Worm (Caenorhabditis elegans) whole organism, L2 larva: ENCODE results near the gene C29F9.2.
A peak's percentile ranks its signal among the peaks of the same experiment; 100 is the strongest.

Experiments
- aly-2 ChIP-seq: fragments of 150-350 bp; optimal IDR thresholded peaks from 2 replicates; lab custom pipeline; 2014; ENCODE audit warnings: missing biosample characterization, missing genetic modification characterization
- ama-1 ChIP-seq: fragments of 150-350 bp; optimal IDR thresholded peaks from 2 replicates; lab custom pipeline; 2018; ENCODE audit warnings: inconsistent platforms
- blmp-1 ChIP-seq: sonication (generic microtip); optimal IDR thresholded peaks from 2 replicates; lab custom pipeline; 2017; ENCODE audit warnings: missing genetic modification characterization, mild to moderate bottlenecking, missing compliant biosample characterization, antibody characterized with exemption, moderate library complexity; ENCODE audit not compliant: insufficient read depth
- ceh-16 ChIP-seq: fragments of 150-350 bp; optimal IDR thresholded peaks from 2 replicates; lab custom pipeline; 2014; ENCODE audit warnings: missing biosample characterization, missing genetic modification characterization
- ceh-82 ChIP-seq: fragments of 150-350 bp; optimal IDR thresholded peaks from 2 replicates; lab custom pipeline; 2014; ENCODE audit warnings: missing biosample characterization, missing genetic modification characterization
- crh-2 ChIP-seq: sonication (generic microtip); optimal IDR thresholded peaks from 2 replicates; lab custom pipeline; 2017; ENCODE audit warnings: missing biosample characterization, missing genetic modification characterization
- dmd-4 ChIP-seq: sonication (generic microtip); optimal IDR thresholded peaks from 2 replicates; lab custom pipeline; 2017; ENCODE audit warnings: missing biosample characterization, missing genetic modification characterization
- egl-27 ChIP-seq: sonication (generic microtip); optimal IDR thresholded peaks from 3 replicates; lab custom pipeline; 2017; ENCODE audit warnings: missing biosample characterization, missing genetic modification reagents, missing genetic modification characterization
- elt-1 ChIP-seq: fragments of 150-350 bp; optimal IDR thresholded peaks from 2 replicates; lab custom pipeline; 2014; ENCODE audit warnings: missing biosample characterization, missing genetic modification characterization
- elt-3 ChIP-seq: sonication (generic microtip); optimal IDR thresholded peaks from 2 replicates; lab custom pipeline; 2017; ENCODE audit warnings: missing biosample characterization, missing genetic modification characterization
- fos-1 ChIP-seq: fragments of 150-350 bp; optimal IDR thresholded peaks from 2 replicates; lab custom pipeline; 2014; ENCODE audit warnings: missing biosample characterization, missing genetic modification characterization
- gmeb-1 ChIP-seq: fragments of 150-350 bp; optimal IDR thresholded peaks from 2 replicates; lab custom pipeline; 2014; ENCODE audit warnings: missing biosample characterization, missing genetic modification characterization
- lin-11 ChIP-seq: fragments of 150-350 bp; sonication (generic microtip); optimal IDR thresholded peaks from 2 replicates; lab custom pipeline; 2014; ENCODE audit warnings: missing biosample characterization, missing genetic modification characterization, inconsistent platforms, mixed read lengths
- lsy-2 ChIP-seq, 2 experiments: fragments of 150-350 bp in 1 of 2; sonication (generic microtip) in 1 of 2; optimal IDR thresholded peaks; 2 replicates each; lab custom pipeline; 2014 to 2017; ENCODE audit warnings: missing biosample characterization in 2 of 2, missing genetic modification characterization in 2 of 2
- mbf-1 ChIP-seq: sonication (generic microtip); optimal IDR thresholded peaks from 2 replicates; lab custom pipeline; 2017; ENCODE audit warnings: missing biosample characterization, missing genetic modification characterization
- mdl-1 ChIP-seq, 2 experiments: fragments of 150-350 bp in 1 of 2; sonication (generic microtip) in 1 of 2; optimal IDR thresholded peaks; 2 replicates each; lab custom pipeline; 2017; ENCODE audit warnings: missing biosample characterization in 2 of 2, missing genetic modification characterization in 2 of 2
- nhr-10 ChIP-seq: sonication (generic microtip); optimal IDR thresholded peaks from 2 replicates; lab custom pipeline; 2017; ENCODE audit warnings: missing biosample characterization, missing genetic modification characterization
- nhr-11 ChIP-seq: fragments of 150-350 bp; optimal IDR thresholded peaks from 2 replicates; lab custom pipeline; 2014; ENCODE audit warnings: missing biosample characterization, missing genetic modification characterization
- nhr-12 ChIP-seq: fragments of 150-350 bp; optimal IDR thresholded peaks from 2 replicates; lab custom pipeline; 2014; ENCODE audit warnings: missing biosample characterization, missing genetic modification characterization
- nhr-129 ChIP-seq: fragments of 150-350 bp; optimal IDR thresholded peaks from 2 replicates; lab custom pipeline; 2014; ENCODE audit warnings: missing biosample characterization, missing genetic modification characterization
- nhr-21 ChIP-seq: fragments of 150-350 bp; optimal IDR thresholded peaks from 2 replicates; lab custom pipeline; 2014; ENCODE audit warnings: missing biosample characterization, missing genetic modification characterization
- nhr-23 ChIP-seq: fragments of 150-350 bp; optimal IDR thresholded peaks from 2 replicates; lab custom pipeline; 2014; ENCODE audit warnings: missing biosample characterization, missing genetic modification reagents, missing genetic modification characterization
- nhr-237 ChIP-seq: fragments of 150-350 bp; optimal IDR thresholded peaks from 2 replicates; lab custom pipeline; 2014; ENCODE audit warnings: missing biosample characterization, missing genetic modification characterization
- nhr-25 ChIP-seq: fragments of 150-350 bp; sonication (generic microtip); optimal IDR thresholded peaks from 3 replicates; lab custom pipeline; 2014; ENCODE audit warnings: missing biosample characterization, missing genetic modification characterization
- nhr-6 ChIP-seq: fragments of 150-350 bp; optimal IDR thresholded peaks from 2 replicates; lab custom pipeline; 2014; ENCODE audit warnings: missing biosample characterization, missing genetic modification characterization
- nhr-77 ChIP-seq: fragments of 150-350 bp; optimal IDR thresholded peaks from 2 replicates; lab custom pipeline; 2014; ENCODE audit warnings: missing biosample characterization, missing genetic modification characterization
- sem-4 ChIP-seq: fragments of 150-350 bp; optimal IDR thresholded peaks from 2 replicates; lab custom pipeline; 2014; ENCODE audit warnings: missing biosample characterization, missing genetic modification reagents, missing genetic modification characterization
- skn-1 ChIP-seq: sonication (generic microtip); optimal IDR thresholded peaks from 2 replicates; lab custom pipeline; 2017; ENCODE audit warnings: missing biosample characterization, missing genetic modification characterization
- sma-3 ChIP-seq: sonication (generic microtip); optimal IDR thresholded peaks from 2 replicates; lab custom pipeline; 2016; ENCODE audit warnings: missing genetic modification reagents, missing genetic modification characterization, missing compliant biosample characterization
- sma-9 ChIP-seq, 2 experiments: fragments of 150-350 bp in 1 of 2; sonication (generic microtip) in 1 of 2; optimal IDR thresholded peaks; 2 replicates each; lab custom pipeline; 2014 to 2016; ENCODE audit warnings: missing genetic modification characterization in 2 of 2, mild to moderate bottlenecking in 1 of 2, missing biosample characterization in 1 of 2, missing compliant biosample characterization in 1 of 2, missing genetic modification reagents in 1 of 2, moderate library complexity in 1 of 2
- snpc-4 ChIP-seq: fragments of 150-350 bp; optimal IDR thresholded peaks from 2 replicates; lab custom pipeline; 2014; ENCODE audit warnings: missing biosample characterization, missing genetic modification characterization
- unc-39 ChIP-seq: fragments of 150-350 bp; optimal IDR thresholded peaks from 2 replicates; lab custom pipeline; 2014; ENCODE audit warnings: missing biosample characterization, missing genetic modification characterization
- unc-55 ChIP-seq: fragments of 150-350 bp; sonication (generic microtip); optimal IDR thresholded peaks from 3 replicates; lab custom pipeline; 2014; ENCODE audit warnings: missing biosample characterization, missing genetic modification reagents, missing genetic modification characterization
- unc-62 ChIP-seq: fragments of 150-350 bp; optimal IDR thresholded peaks from 2 replicates; lab custom pipeline; 2014; ENCODE audit warnings: missing biosample characterization, missing genetic modification reagents, missing genetic modification characterization
- ztf-11 ChIP-seq: sonication (generic microtip); optimal IDR thresholded peaks from 2 replicates; lab custom pipeline; 2017; ENCODE audit warnings: missing biosample characterization, missing genetic modification characterization
- ztf-4 ChIP-seq: fragments of 150-350 bp; optimal IDR thresholded peaks from 2 replicates; lab custom pipeline; 2014; ENCODE audit warnings: missing biosample characterization, missing genetic modification characterization

C29F9.2 gene

ce11 chrIII:147570-148076 is 16.9 kb downstream of the C29F9.2 start, which contains the start of gene sqst-5:
sqst-5 (minus strand) TSS chrIII:147620.
- no peak for TF ChIP-seq ceh-82
- TF ChIP-seq mdl-1 (tag; optimal IDR thresholded peaks at IDR 0.05; lab: Kevin White, UChicago): no peak
- TF ChIP-seq nhr-12 (tag; lab: Kevin White, UChicago): no peak
- no peak for TF ChIP-seq skn-1 (tag; lab: Kevin White, UChicago)
- TF ChIP-seq gmeb-1 (tag; lab: Kevin White, UChicago): peak; percentile 4
- TF ChIP-seq unc-55 (GFP tag; lab: Kevin White, UChicago): no peak
- TF ChIP-seq unc-39: no peak
- TF ChIP-seq unc-62 (GFP tag; lab: Kevin White, UChicago): no peak
- TF ChIP-seq nhr-21 (tag; lab: Kevin White, UChicago): no peak
- TF ChIP-seq fos-1 (tag; lab: Kevin White, UChicago): peak; percentile 65
- TF ChIP-seq nhr-25 (tag; lab: Kevin White, UChicago): no peak
- TF ChIP-seq sma-3 (GFP tag; lab: Kevin White, UChicago): no peak

ce11 chrIII:149132-149531 is 18.4 kb downstream of the C29F9.2 start:
- TF ChIP-seq ama-1 (lab: Kevin White, UChicago): no peak
- no peak for TF ChIP-seq nhr-25 (tag; lab: Kevin White, UChicago)
- TF ChIP-seq sem-4 (tag; lab: Kevin White, UChicago): no peak
- TF ChIP-seq nhr-23: no peak
- TF ChIP-seq ztf-4 (tag; lab: Kevin White, UChicago): no peak
- TF ChIP-seq aly-2 (tag; lab: Kevin White, UChicago): no peak
- no peak for TF ChIP-seq egl-27 (tag; lab: Kevin White, UChicago)
- TF ChIP-seq sma-9 (GFP tag; optimal IDR thresholded peaks at IDR 0.05; lab: Kevin White, UChicago): no peak
- TF ChIP-seq sma-9 (tag; optimal IDR thresholded peaks at IDR 0.05; lab: Kevin White, UChicago): no peak
- TF ChIP-seq lin-11: no peak
- no peak for TF ChIP-seq sma-3 (GFP tag; lab: Kevin White, UChicago)
- no peak for TF ChIP-seq nhr-11 (tag; lab: Kevin White, UChicago)
- TF ChIP-seq elt-3 (tag; lab: Kevin White, UChicago): no peak
- TF ChIP-seq dmd-4: no peak
- no peak for TF ChIP-seq nhr-129 (tag; lab: Kevin White, UChicago)
- TF ChIP-seq nhr-237: no peak
- TF ChIP-seq ceh-82: no peak
- TF ChIP-seq unc-39: no peak

- TF ChIP-seq ztf-11 (tag; lab: Kevin White, UChicago) (no peak), aly-2 (tag; lab: Kevin White, UChicago) (no peak), nhr-10 (tag; lab: Kevin White, UChicago) (no peak), ceh-16 (no peak), mdl-1 (tag; optimal IDR thresholded peaks at IDR 0.05; lab: Kevin White, UChicago) (no peak), nhr-21 (tag; lab: Kevin White, UChicago) (no peak), unc-55 (GFP tag; lab: Kevin White, UChicago) (no peak), snpc-4 (no peak), nhr-6 (tag; lab: Kevin White, UChicago) (no peak), mbf-1 (tag; lab: Kevin White, UChicago) (no peak), nhr-11 (tag; lab: Kevin White, UChicago) (no peak), nhr-129 (tag; lab: Kevin White, UChicago) (no peak), nhr-25 (tag; lab: Kevin White, UChicago) (no peak), blmp-1 (no peak), elt-3 (tag; lab: Kevin White, UChicago) (no peak), ama-1 (lab: Kevin White, UChicago) (no peak), unc-39 (no peak)
Observed at ce11 chrIII:151084-151483, 20.3 kb downstream of the C29F9.2 start.

ce11 chrIII:154168-154567 is 23.4 kb downstream of the C29F9.2 start:
- TF ChIP-seq ceh-82: no peak
- TF ChIP-seq crh-2: peak; percentile 71
- peak; percentile 61 for TF ChIP-seq gmeb-1 (tag; lab: Kevin White, UChicago)
- no peak for TF ChIP-seq nhr-21 (tag; lab: Kevin White, UChicago)
- peak; percentile 72 for TF ChIP-seq sma-9 (GFP tag; optimal IDR thresholded peaks at IDR 0.05; lab: Kevin White, UChicago)
- no peak for TF ChIP-seq sma-9 (tag; optimal IDR thresholded peaks at IDR 0.05; lab: Kevin White, UChicago)
- TF ChIP-seq ztf-11 (tag; lab: Kevin White, UChicago): no peak
- TF ChIP-seq ztf-4 (tag; lab: Kevin White, UChicago): no peak
- TF ChIP-seq fos-1 (tag; lab: Kevin White, UChicago): peak; percentile 100
- no peak for TF ChIP-seq ama-1 (lab: Kevin White, UChicago)
- no peak for TF ChIP-seq lsy-2 (tag; optimal IDR thresholded peaks at IDR 0.05; lab: Kevin White, UChicago)
- TF ChIP-seq skn-1 (tag; lab: Kevin White, UChicago): peak; percentile 34
- TF ChIP-seq sma-3 (GFP tag; lab: Kevin White, UChicago): peak; percentile 17
- TF ChIP-seq nhr-77 (tag; lab: Kevin White, UChicago): no peak
- TF ChIP-seq nhr-237: no peak
- TF ChIP-seq nhr-129 (tag; lab: Kevin White, UChicago): no peak
- TF ChIP-seq mbf-1 (tag; lab: Kevin White, UChicago): no peak
- peak; percentile 55 for TF ChIP-seq egl-27 (tag; lab: Kevin White, UChicago)
- no peak for TF ChIP-seq snpc-4
- no peak for TF ChIP-seq elt-1
- TF ChIP-seq elt-3 (tag; lab: Kevin White, UChicago): no peak
- TF ChIP-seq, all 48 proteins: peak for 7
